Worm (Caenorhabditis elegans): ENCODE data around the gene T26H8.4.

The T26H8.4 gene

ce11 chrV:15298597-15298996 is 8.0 kb downstream of the T26H8.4 start, which contains the start of gene cpr-3 (continued):
- TF ChIP-seq hlh-17 (GFP tag; optimal IDR thresholded peaks at IDR 0.05; ENCODE audit: borderline replicate concordance) (no peak), aha-1 (tag; optimal IDR thresholded peaks at IDR 0.05) (no peak), blmp-1 (tag; optimal IDR thresholded peaks at IDR 0.05) (no peak), unc-130 (tag; optimal IDR thresholded peaks at IDR 0.05) (no peak), efl-3 (GFP tag; optimal IDR thresholded peaks at IDR 0.05) (no peak), ama-1 (optimal IDR thresholded peaks at IDR 0.05) (no peak), egl-13 (tag; optimal IDR thresholded peaks at IDR 0.05) (no peak), elt-3 (tag; optimal IDR thresholded peaks at IDR 0.05) (no peak), hlh-4 (tag; optimal IDR thresholded peaks at IDR 0.05) (no peak), ets-5 (GFP tag; IDR thresholded peaks at IDR 0.05) (no peak)

DNA sequence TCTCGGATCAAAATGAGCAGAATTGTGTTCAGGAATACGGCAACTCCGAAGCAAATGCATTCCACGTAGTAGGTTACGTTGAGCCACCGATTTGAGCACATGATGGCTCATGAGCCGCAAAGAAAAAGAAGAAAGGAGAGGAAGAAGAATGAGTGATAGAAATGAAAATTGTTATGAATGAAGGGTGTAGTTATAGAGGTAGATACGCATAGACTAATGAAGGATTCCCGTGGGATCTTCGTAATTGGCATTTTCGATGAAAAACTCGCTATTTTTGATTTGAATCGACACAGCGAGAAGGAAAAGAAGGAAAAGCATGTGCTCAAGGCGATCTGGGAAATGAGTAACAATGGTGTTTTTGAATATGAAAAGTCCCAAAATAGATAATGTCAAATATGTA is 12.8 kb downstream of the T26H8.4 start, which contains the start of gene str-96:
Gene str-96 (minus strand): TSS at position 101 of the 400 bp plus-strand sequence.
- TF ChIP-seq nhr-237 (tag; optimal IDR thresholded peaks at IDR 0.05) (no peak), lir-3 (tag; optimal IDR thresholded peaks at IDR 0.05; ENCODE audit: poor library complexity) (no peak), fkh-8 (tag; optimal IDR thresholded peaks at IDR 0.05) (peak; percentile 32), ceh-8 (GFP tag; optimal IDR thresholded peaks at IDR 0.05) (peak; percentile 86)

ce11 chrV:15290995-15291394 is 15.7 kb downstream of the T26H8.4 start, which contains the start of gene cyp-34A2:
TSS of gene cyp-34A2 (minus strand) at chrV:15291095.
- TF ChIP-seq efl-1 (optimal IDR thresholded peaks at IDR 0.05) (no peak), efl-1 (GFP tag; optimal IDR thresholded peaks at IDR 0.05 in 1 of 2) (peak in 1 of 2 experiments; percentile 12), nhr-76 (tag; optimal IDR thresholded peaks at IDR 0.05) (no peak)

ce11 chrV:15287856-15288255 is 18.8 kb downstream of the T26H8.4 start, which contains the start of gene cyp-34A1:
TSS of gene cyp-34A1 (minus strand) at chrV:15287956.
- TF ChIP-seq mep-1 (tag; optimal IDR thresholded peaks at IDR 0.05) (no peak), vab-15 (tag; optimal IDR thresholded peaks at IDR 0.05) (no peak), nhr-11 (tag; optimal IDR thresholded peaks at IDR 0.05) (no peak), mef-2 (tag; optimal IDR thresholded peaks at IDR 0.05) (no peak), hlh-17 (GFP tag; optimal IDR thresholded peaks at IDR 0.05; ENCODE audit: borderline replicate concordance) (no peak), pax-3 (tag; optimal IDR thresholded peaks at IDR 0.05) (no peak), snpc-4 (tag; optimal IDR thresholded peaks at IDR 0.05) (no peak), elt-2 (tag; optimal IDR thresholded peaks at IDR 0.05) (no peak), ceh-82 (tag; optimal IDR thresholded peaks at IDR 0.05) (no peak), lin-14 (GFP tag; optimal IDR thresholded peaks at IDR 0.05) (no peak), rnt-1 (tag; optimal IDR thresholded peaks at IDR 0.05) (no peak)

- peak; percentile 42 for TF ChIP-seq nhr-20 (tag; optimal IDR thresholded peaks at IDR 0.05)
- no peak for TF ChIP-seq efl-1 (optimal IDR thresholded peaks at IDR 0.05)
- TF ChIP-seq efl-1 (GFP tag; optimal IDR thresholded peaks at IDR 0.05 in 1 of 2) = peak in 1 of 2 experiments; percentile 88
- TF ChIP-seq lir-3 (tag; optimal IDR thresholded peaks at IDR 0.05; ENCODE audit: poor library complexity) = no peak
- peak; percentile 28 to 88 (median 78) for TF ChIP-seq elt-3 (tag; optimal IDR thresholded peaks at IDR 0.05)
- TF ChIP-seq nhr-85 (tag) = peak; percentile 83
- TF ChIP-seq jun-1 (tag; optimal IDR thresholded peaks at IDR 0.05) = no peak
Observed at ce11 chrV:15285984-15286383, 20.7 kb downstream of the T26H8.4 start.

- TF ChIP-seq mep-1 (tag; optimal IDR thresholded peaks at IDR 0.05) (no peak), ceh-90 (tag; optimal IDR thresholded peaks at IDR 0.05) (no peak), dsc-1 (tag; optimal IDR thresholded peaks at IDR 0.05) (no peak), elt-2 (tag; optimal IDR thresholded peaks at IDR 0.05) (no peak), tlp-1 (tag; optimal IDR thresholded peaks at IDR 0.05) (no peak), nhr-28 (tag; optimal IDR thresholded peaks at IDR 0.05) (no peak), ets-5 (GFP tag; IDR thresholded peaks at IDR 0.05) (no peak), mab-9 (GFP tag; IDR thresholded peaks at IDR 0.05) (no peak), alr-1 (tag; optimal IDR thresholded peaks at IDR 0.05; ENCODE audit: borderline replicate concordance) (no peak), fkh-8 (tag; optimal IDR thresholded peaks at IDR 0.05) (no peak)
Observed at ce11 chrV:15281279-15281949, 25.2 kb downstream of the T26H8.4 start, which contains the start of the genes srw-19 and srx-51. TSS of gene srw-19 (minus strand) at chrV:15281379. TSS of gene srx-51 (plus strand) at chrV:15281899.

Data from whole organism, L1 larva.